Fruit fly (Drosophila melanogaster) whole organism, adult: ENCODE measurements around the gene CrebB.

Source experiments
- CG11617 ChIP-seq: fragments of 200-800 bp; sonication (Bioruptor generic); optimal IDR thresholded peaks from 2 replicates; lab custom pipeline; 2017; ENCODE audit warnings: mild to moderate bottlenecking, missing biosample characterization, missing genetic modification reagents, missing genetic modification characterization
- CG12768 ChIP-seq: fragments of 200-800 bp; sonication (Bioruptor generic); optimal IDR thresholded peaks from 2 replicates; lab custom pipeline; 2017; ENCODE audit warnings: missing biosample characterization, missing genetic modification characterization, mild to moderate bottlenecking, moderate library complexity, missing genetic modification reagents
- CG14711 ChIP-seq: fragments of 200-800 bp; sonication (Bioruptor generic); optimal IDR thresholded peaks from 2 replicates; lab custom pipeline; 2018; ENCODE audit warnings: missing biosample characterization, mild to moderate bottlenecking, missing genetic modification characterization, moderate library complexity
- CG1620 ChIP-seq: fragments of 200-800 bp; sonication (Bioruptor generic); optimal IDR thresholded peaks from 2 replicates; lab custom pipeline; 2016; ENCODE audit warnings: missing biosample characterization, missing genetic modification characterization
- CG33017 ChIP-seq: fragments of 200-800 bp; sonication (Bioruptor generic); optimal IDR thresholded peaks from 2 replicates; lab custom pipeline; 2018; ENCODE audit warnings: missing biosample characterization, mild to moderate bottlenecking, missing genetic modification characterization, moderate library complexity
- CG5204 ChIP-seq: fragments of 200-800 bp; sonication (Bioruptor generic); optimal IDR thresholded peaks from 2 replicates; lab custom pipeline; 2016; ENCODE audit warnings: missing biosample characterization, missing genetic modification characterization
- CG7045 ChIP-seq: fragments of 200-800 bp; sonication (Bioruptor generic); optimal IDR thresholded peaks from 2 replicates; lab custom pipeline; 2017; ENCODE audit warnings: missing biosample characterization, mild to moderate bottlenecking, missing genetic modification characterization
- CG7101 ChIP-seq: fragments of 200-800 bp; sonication (Bioruptor generic); optimal IDR thresholded peaks from 2 replicates; lab custom pipeline; 2018; ENCODE audit warnings: missing biosample characterization, mild to moderate bottlenecking, missing genetic modification characterization, moderate library complexity
- Clk ChIP-seq: fragments of 200-800 bp; sonication (Bioruptor generic); optimal IDR thresholded peaks from 2 replicates; lab custom pipeline; 2017; ENCODE audit warnings: missing biosample characterization, missing genetic modification characterization
- Crg-1 ChIP-seq: fragments of 200-800 bp; sonication (Bioruptor generic); optimal IDR thresholded peaks from 2 replicates; lab custom pipeline; 2016; ENCODE audit warnings: missing biosample characterization, missing genetic modification characterization
- Hr96 ChIP-seq: fragments of 200-800 bp; sonication (Bioruptor generic); optimal IDR thresholded peaks from 2 replicates; lab custom pipeline; 2016; ENCODE audit warnings: missing biosample characterization, missing genetic modification characterization
- Mnt ChIP-seq: fragments of 200-800 bp; sonication (Bioruptor generic); optimal IDR thresholded peaks from 2 replicates; lab custom pipeline; 2016; ENCODE audit warnings: missing biosample characterization, mild to moderate bottlenecking, missing genetic modification characterization
- bab1 ChIP-seq: fragments of 200-800 bp; sonication (Bioruptor generic); optimal IDR thresholded peaks from 3 replicates; lab custom pipeline; 2019; ENCODE audit warnings: missing biosample characterization, mild to moderate bottlenecking, missing genetic modification characterization, moderate library complexity
- cic ChIP-seq: fragments of 200-800 bp; sonication (Bioruptor generic); optimal IDR thresholded peaks from 2 replicates; lab custom pipeline; 2017; ENCODE audit warnings: missing biosample characterization, mild to moderate bottlenecking, missing genetic modification characterization, moderate library complexity
- cnc ChIP-seq, 2 experiments: fragments of >200 bp; optimal IDR thresholded peaks; 2 replicates each; lab custom pipeline; 2017
- kay ChIP-seq: fragments of 200-800 bp; sonication (Bioruptor generic); peaks from one replicate; lab custom pipeline; 2016; ENCODE audit warnings: missing biosample characterization, missing genetic modification characterization, borderline replicate concordance
- ovo ChIP-seq: fragments of 200-800 bp; sonication (Bioruptor generic); optimal IDR thresholded peaks from 2 replicates; lab custom pipeline; 2016; ENCODE audit warnings: missing biosample characterization, missing genetic modification characterization
- pad ChIP-seq: fragments of 200-800 bp; sonication (Bioruptor generic); optimal IDR thresholded peaks from 3 replicates; lab custom pipeline; 2017; ENCODE audit warnings: missing biosample characterization, missing genetic modification characterization, mild to moderate bottlenecking, moderate library complexity, missing genetic modification reagents
- tj ChIP-seq: fragments of 200-800 bp; sonication (Bioruptor generic); optimal IDR thresholded peaks from 3 replicates; lab custom pipeline; 2017; ENCODE audit warnings: missing biosample characterization, mild to moderate bottlenecking, missing genetic modification characterization, moderate library complexity
- toe ChIP-seq: fragments of 200-800 bp; sonication (Bioruptor generic); optimal IDR thresholded peaks from 2 replicates; lab custom pipeline; 2016; ENCODE audit warnings: missing biosample characterization, missing genetic modification characterization

The CrebB gene

DNA sequence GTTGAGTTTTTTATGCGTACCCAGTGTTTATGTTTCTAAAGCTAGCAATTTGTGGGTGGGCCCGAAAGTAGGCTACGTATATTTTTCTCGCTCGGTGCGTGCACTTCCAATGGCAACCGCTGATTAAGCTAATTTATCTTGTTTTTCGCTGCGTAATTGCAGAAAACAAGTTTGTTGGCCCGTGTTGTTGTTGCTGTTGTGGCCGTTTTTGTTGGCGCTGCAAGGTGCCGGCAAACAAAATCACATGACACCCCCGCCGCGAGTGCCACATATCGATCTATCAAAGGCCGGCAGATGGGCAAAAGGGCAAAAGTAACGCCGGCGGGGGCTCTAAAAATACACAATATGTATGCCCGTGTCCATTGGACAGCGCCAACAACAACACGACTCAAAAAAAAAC lies 43.3 kb downstream of the CrebB start:
- TF ChIP-seq CG1620 (GFP tag; lab: Kevin White, UChicago) = no peak
- no peak for TF ChIP-seq kay
- no peak for TF ChIP-seq Hr96 (GFP tag; lab: Kevin White, UChicago)
- TF ChIP-seq tj (GFP tag; lab: Kevin White, UChicago) = peak; percentile 92

DNA sequence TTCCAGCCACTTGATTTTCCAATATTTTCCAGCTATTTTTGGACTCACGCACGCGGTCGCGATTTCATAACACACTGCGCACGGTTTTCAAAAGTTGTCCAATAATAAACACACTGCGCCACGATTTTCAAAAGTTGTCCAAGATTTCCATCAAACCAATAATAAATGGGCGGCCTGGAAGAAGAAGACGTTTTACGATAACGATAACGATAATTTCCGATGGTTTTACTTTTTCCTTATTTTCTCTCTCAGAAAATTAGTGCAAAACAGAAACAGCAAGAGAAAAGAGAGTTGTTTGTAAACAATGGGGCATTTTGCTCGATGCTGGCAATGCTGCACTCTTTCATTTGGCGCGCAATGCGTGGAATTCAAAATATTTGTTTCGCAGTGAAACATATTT lies 43.8 kb downstream of the CrebB start, which contains the start of gene Nt5b:
Nt5b (minus strand) TSS at position 207 of the 400 bp plus-strand sequence.
- TF ChIP-seq ovo (no peak), CG1620 (GFP tag; lab: Kevin White, UChicago) (no peak), Crg-1 (GFP tag; lab: Kevin White, UChicago) (no peak), cnc (optimal IDR thresholded peaks at IDR 0.05; lab: Kevin White, UChicago) (no peak), kay (no peak), CG5204 (GFP tag; lab: Kevin White, UChicago) (no peak), toe (GFP tag; lab: Kevin White, UChicago) (no peak), Clk (GFP tag; lab: Kevin White, UChicago) (no peak), CG7045 (GFP tag; lab: Kevin White, UChicago) (no peak), Hr96 (GFP tag; lab: Kevin White, UChicago) (no peak), Mnt (GFP tag; lab: Kevin White, UChicago) (no peak), cic (GFP tag; lab: Kevin White, UChicago) (no peak), CG11617 (GFP tag; lab: Kevin White, UChicago) (no peak)

DNA sequence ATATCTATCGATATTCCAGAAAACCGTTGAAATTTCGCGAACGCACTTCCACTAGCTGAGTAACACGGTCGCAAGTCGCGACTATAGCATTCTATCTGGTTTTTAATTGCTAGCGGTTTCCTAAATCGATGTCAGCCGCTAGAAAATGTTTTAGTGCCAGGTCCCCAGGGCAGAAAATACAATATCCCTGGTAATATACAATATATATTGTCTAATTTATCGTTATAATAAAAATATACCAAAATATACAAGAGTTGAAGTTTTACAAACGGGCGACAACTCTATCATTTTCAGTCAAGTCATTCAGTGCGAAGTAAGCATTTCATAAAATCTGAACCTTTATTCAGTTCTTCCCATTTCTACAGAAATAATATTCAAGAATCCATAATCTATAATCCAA lies 49.0 kb downstream of the CrebB start, which contains the start of gene CG15056:
CG15056 (plus strand) TSS at position 301 of the 400 bp plus-strand sequence.
- TF ChIP-seq cnc (optimal IDR thresholded peaks at IDR 0.05; lab: Kevin White, UChicago) = no peak
- no peak for TF ChIP-seq CG33017 (tag; lab: Kevin White, UChicago)
- TF ChIP-seq CG7045 (GFP tag; lab: Kevin White, UChicago) = no peak
- TF ChIP-seq kay = no peak
- no peak for TF ChIP-seq pad (GFP tag; lab: Kevin White, UChicago)
- no peak for TF ChIP-seq CG12768 (GFP tag; lab: Kevin White, UChicago)
- no peak for TF ChIP-seq CG5204 (GFP tag; lab: Kevin White, UChicago)
- TF ChIP-seq CG1620 (GFP tag; lab: Kevin White, UChicago) = no peak
- TF ChIP-seq CG7101 = no peak
- no peak for TF ChIP-seq cic (GFP tag; lab: Kevin White, UChicago)
- TF ChIP-seq ovo = no peak
- TF ChIP-seq CG14711 (tag; lab: Kevin White, UChicago) = no peak

DNA sequence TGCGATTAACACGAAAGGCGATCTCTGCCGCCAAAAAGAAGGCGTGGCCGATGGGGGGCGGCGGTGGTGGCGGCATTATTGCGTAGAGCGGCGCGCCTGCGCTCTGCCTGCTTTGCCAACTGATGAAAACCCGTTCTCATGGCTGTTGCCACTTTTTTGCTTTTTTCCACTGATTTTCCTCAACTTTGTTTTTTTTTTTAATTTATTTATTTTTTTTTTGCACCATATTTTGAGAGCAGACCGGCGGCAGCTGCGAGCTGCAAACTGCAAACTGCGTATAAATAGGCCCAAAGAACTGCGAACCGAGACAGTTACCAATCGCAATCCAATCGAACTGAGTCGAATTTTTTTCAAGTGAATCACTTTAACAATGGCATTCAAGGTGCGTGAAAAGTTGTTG lies 56.0 kb downstream of the CrebB start, which contains the start of gene CG42323:
CG42323 (plus strand) TSS at position 302 of the 400 bp plus-strand sequence.
- TF ChIP-seq Hr96 (GFP tag; lab: Kevin White, UChicago) (no peak), Clk (GFP tag; lab: Kevin White, UChicago) (no peak), kay (no peak), CG11617 (GFP tag; lab: Kevin White, UChicago) (no peak), cic (GFP tag; lab: Kevin White, UChicago) (no peak), CG7101 (no peak), CG5204 (GFP tag; lab: Kevin White, UChicago) (no peak), ovo (no peak), Crg-1 (GFP tag; lab: Kevin White, UChicago) (no peak), CG12768 (GFP tag; lab: Kevin White, UChicago) (no peak), pad (GFP tag; lab: Kevin White, UChicago) (no peak), bab1 (GFP tag; lab: Kevin White, UChicago) (no peak), CG33017 (tag; lab: Kevin White, UChicago) (no peak), CG7045 (GFP tag; lab: Kevin White, UChicago) (no peak), Mnt (GFP tag; lab: Kevin White, UChicago) (no peak), CG1620 (GFP tag; lab: Kevin White, UChicago) (no peak)
